Fruit fly (Drosophila melanogaster) whole organism, adult: Measurements from ENCODE around the gene CG12511.

Experiments used
- CG11617 ChIP-seq: fragments of 200-800 bp; sonication (Bioruptor generic); optimal IDR thresholded peaks from 2 replicates; lab custom pipeline; 2017; ENCODE audit warnings: mild to moderate bottlenecking, missing biosample characterization, missing genetic modification reagents, missing genetic modification characterization
- CG12768 ChIP-seq: fragments of 200-800 bp; sonication (Bioruptor generic); optimal IDR thresholded peaks from 2 replicates; lab custom pipeline; 2017; ENCODE audit warnings: missing biosample characterization, missing genetic modification characterization, mild to moderate bottlenecking, moderate library complexity, missing genetic modification reagents
- CG14711 ChIP-seq: fragments of 200-800 bp; sonication (Bioruptor generic); optimal IDR thresholded peaks from 2 replicates; lab custom pipeline; 2018; ENCODE audit warnings: missing biosample characterization, mild to moderate bottlenecking, missing genetic modification characterization, moderate library complexity
- CG1620 ChIP-seq: fragments of 200-800 bp; sonication (Bioruptor generic); optimal IDR thresholded peaks from 2 replicates; lab custom pipeline; 2016; ENCODE audit warnings: missing biosample characterization, missing genetic modification characterization
- CG33017 ChIP-seq: fragments of 200-800 bp; sonication (Bioruptor generic); optimal IDR thresholded peaks from 2 replicates; lab custom pipeline; 2018; ENCODE audit warnings: missing biosample characterization, mild to moderate bottlenecking, missing genetic modification characterization, moderate library complexity
- CG5204 ChIP-seq: fragments of 200-800 bp; sonication (Bioruptor generic); optimal IDR thresholded peaks from 2 replicates; lab custom pipeline; 2016; ENCODE audit warnings: missing biosample characterization, missing genetic modification characterization
- CG7045 ChIP-seq: fragments of 200-800 bp; sonication (Bioruptor generic); optimal IDR thresholded peaks from 2 replicates; lab custom pipeline; 2017; ENCODE audit warnings: missing biosample characterization, mild to moderate bottlenecking, missing genetic modification characterization
- CG7101 ChIP-seq: fragments of 200-800 bp; sonication (Bioruptor generic); optimal IDR thresholded peaks from 2 replicates; lab custom pipeline; 2018; ENCODE audit warnings: missing biosample characterization, mild to moderate bottlenecking, missing genetic modification characterization, moderate library complexity
- Clk ChIP-seq: fragments of 200-800 bp; sonication (Bioruptor generic); optimal IDR thresholded peaks from 2 replicates; lab custom pipeline; 2017; ENCODE audit warnings: missing biosample characterization, missing genetic modification characterization
- Crg-1 ChIP-seq: fragments of 200-800 bp; sonication (Bioruptor generic); optimal IDR thresholded peaks from 2 replicates; lab custom pipeline; 2016; ENCODE audit warnings: missing biosample characterization, missing genetic modification characterization
- Hr96 ChIP-seq: fragments of 200-800 bp; sonication (Bioruptor generic); optimal IDR thresholded peaks from 2 replicates; lab custom pipeline; 2016; ENCODE audit warnings: missing biosample characterization, missing genetic modification characterization
- Mnt ChIP-seq: fragments of 200-800 bp; sonication (Bioruptor generic); optimal IDR thresholded peaks from 2 replicates; lab custom pipeline; 2016; ENCODE audit warnings: missing biosample characterization, mild to moderate bottlenecking, missing genetic modification characterization
- bab1 ChIP-seq: fragments of 200-800 bp; sonication (Bioruptor generic); optimal IDR thresholded peaks from 3 replicates; lab custom pipeline; 2019; ENCODE audit warnings: missing biosample characterization, mild to moderate bottlenecking, missing genetic modification characterization, moderate library complexity
- cic ChIP-seq: fragments of 200-800 bp; sonication (Bioruptor generic); optimal IDR thresholded peaks from 2 replicates; lab custom pipeline; 2017; ENCODE audit warnings: missing biosample characterization, mild to moderate bottlenecking, missing genetic modification characterization, moderate library complexity
- cnc ChIP-seq, 2 experiments: fragments of >200 bp; optimal IDR thresholded peaks; 2 replicates each; lab custom pipeline; 2017
- kay ChIP-seq: fragments of 200-800 bp; sonication (Bioruptor generic); peaks from one replicate; lab custom pipeline; 2016; ENCODE audit warnings: missing biosample characterization, missing genetic modification characterization, borderline replicate concordance
- ovo ChIP-seq: fragments of 200-800 bp; sonication (Bioruptor generic); optimal IDR thresholded peaks from 2 replicates; lab custom pipeline; 2016; ENCODE audit warnings: missing biosample characterization, missing genetic modification characterization
- pad ChIP-seq: fragments of 200-800 bp; sonication (Bioruptor generic); optimal IDR thresholded peaks from 3 replicates; lab custom pipeline; 2017; ENCODE audit warnings: missing biosample characterization, missing genetic modification characterization, mild to moderate bottlenecking, moderate library complexity, missing genetic modification reagents
- tj ChIP-seq: fragments of 200-800 bp; sonication (Bioruptor generic); optimal IDR thresholded peaks from 3 replicates; lab custom pipeline; 2017; ENCODE audit warnings: missing biosample characterization, mild to moderate bottlenecking, missing genetic modification characterization, moderate library complexity
- toe ChIP-seq: fragments of 200-800 bp; sonication (Bioruptor generic); optimal IDR thresholded peaks from 2 replicates; lab custom pipeline; 2016; ENCODE audit warnings: missing biosample characterization, missing genetic modification characterization

The CG12511 gene

DNA sequence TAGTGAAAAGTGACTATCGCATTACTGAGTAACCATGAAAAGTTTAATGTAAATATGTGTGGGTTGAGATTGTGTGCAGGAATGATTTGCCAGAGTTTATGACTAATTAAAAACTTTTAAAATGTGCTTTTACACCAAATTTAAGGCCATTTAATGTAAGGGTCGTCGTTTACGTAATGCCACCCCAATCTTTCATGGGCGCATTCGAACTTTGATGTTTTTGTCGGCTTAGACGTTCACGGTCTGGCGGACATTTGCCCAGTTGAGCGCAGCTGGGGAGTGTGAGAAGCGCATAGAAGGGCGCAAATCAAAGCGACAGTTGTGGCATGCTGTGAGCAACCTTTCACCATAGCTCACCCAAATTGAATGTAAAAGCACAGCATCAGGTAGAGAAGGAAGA lies at the start of gene CG12511:
CG12511 (plus strand) TSS at position 301 of the 400 bp plus-strand sequence.
- TF ChIP-seq kay (GFP tag; lab: Kevin White, UChicago), result no peak
- TF ChIP-seq CG11617 (GFP tag; lab: Kevin White, UChicago), result no peak
- TF ChIP-seq pad, result no peak
- TF ChIP-seq CG1620 (GFP tag; lab: Kevin White, UChicago), result no peak
- TF ChIP-seq CG7045 (GFP tag; lab: Kevin White, UChicago), result no peak

DNA sequence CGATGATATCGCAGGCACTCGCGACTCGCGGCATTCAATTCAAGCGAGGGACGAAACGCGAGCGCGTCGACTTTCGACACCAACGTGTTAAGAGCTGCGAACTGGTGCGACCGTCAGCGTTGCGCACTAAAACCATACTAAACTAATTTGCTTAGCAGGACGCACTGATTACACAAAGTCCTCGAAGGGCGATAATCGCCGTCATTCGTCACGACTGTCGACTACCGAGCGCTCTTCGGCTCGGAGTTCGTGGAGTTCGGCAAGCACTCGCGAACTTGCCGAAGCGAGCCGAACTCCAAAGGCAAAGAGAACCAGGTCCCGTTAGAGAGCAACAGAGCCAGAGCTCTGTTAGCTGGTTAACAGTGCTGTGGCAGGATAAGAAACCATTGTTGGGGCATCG lies 20.0 kb upstream of the CG12511 start, which contains the start of gene DIP-theta:
DIP-theta (minus strand) TSS at position 146 of the 400 bp plus-strand sequence.
- TF ChIP-seq cnc (optimal IDR thresholded peaks at IDR 0.05; lab: Kevin White, UChicago) (no peak), bab1 (GFP tag; lab: Kevin White, UChicago) (no peak), pad (no peak), Clk (GFP tag; lab: Kevin White, UChicago) (no peak), Hr96 (no peak), cic (no peak), CG11617 (GFP tag; lab: Kevin White, UChicago) (no peak), Mnt (no peak), kay (GFP tag; lab: Kevin White, UChicago) (no peak), CG7045 (GFP tag; lab: Kevin White, UChicago) (no peak), toe (GFP tag; lab: Kevin White, UChicago) (no peak), CG1620 (GFP tag; lab: Kevin White, UChicago) (no peak), CG12768 (GFP tag; lab: Kevin White, UChicago) (no peak), ovo (GFP tag; lab: Kevin White, UChicago) (no peak), CG14711 (tag; lab: Kevin White, UChicago) (no peak), CG7101 (tag; lab: Kevin White, UChicago) (no peak)

DNA sequence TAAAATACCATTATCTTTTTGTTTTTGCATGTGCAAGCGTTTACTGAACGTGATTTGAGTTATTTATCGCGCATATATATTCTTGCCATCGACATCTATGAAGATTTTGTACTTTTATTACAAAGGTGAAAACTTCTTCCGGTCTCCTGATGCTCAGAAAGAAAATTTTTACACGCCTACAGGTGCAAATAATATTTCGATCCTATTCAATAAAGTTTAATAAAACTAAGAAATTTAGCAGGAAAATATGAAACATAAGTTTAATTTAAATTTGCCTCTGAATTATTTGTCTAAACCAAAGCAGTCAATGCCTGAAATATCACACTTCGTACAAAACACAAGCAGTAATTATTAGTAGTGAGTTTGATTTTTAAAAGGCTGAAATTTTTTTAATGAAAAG lies 15.8 kb upstream of the CG12511 start, which contains the start of gene Hsp60C:
Hsp60C (plus strand) TSS at position 301 of the 400 bp plus-strand sequence.
- TF ChIP-seq CG11617 (GFP tag; lab: Kevin White, UChicago), result no peak
- TF ChIP-seq CG7101 (tag; lab: Kevin White, UChicago), result no peak
- TF ChIP-seq cic, result no peak
- no peak for TF ChIP-seq CG5204 (GFP tag; lab: Kevin White, UChicago)
- no peak for TF ChIP-seq CG14711 (tag; lab: Kevin White, UChicago)
- no peak for TF ChIP-seq cnc (optimal IDR thresholded peaks at IDR 0.05; lab: Kevin White, UChicago)
- TF ChIP-seq ovo (GFP tag; lab: Kevin White, UChicago), result no peak
- TF ChIP-seq kay (GFP tag; lab: Kevin White, UChicago), result no peak
- no peak for TF ChIP-seq Clk (GFP tag; lab: Kevin White, UChicago)
- no peak for TF ChIP-seq bab1 (GFP tag; lab: Kevin White, UChicago)
- TF ChIP-seq Mnt, result no peak
- TF ChIP-seq toe (GFP tag; lab: Kevin White, UChicago), result no peak
- TF ChIP-seq pad, result no peak
- TF ChIP-seq Crg-1 (GFP tag; lab: Kevin White, UChicago), result no peak
- TF ChIP-seq CG7045 (GFP tag; lab: Kevin White, UChicago), result no peak
- TF ChIP-seq Hr96, result no peak
- no peak for TF ChIP-seq tj (GFP tag; lab: Kevin White, UChicago)
- TF ChIP-seq CG33017 (tag; lab: Kevin White, UChicago), result no peak

- TF ChIP-seq tj (GFP tag; lab: Kevin White, UChicago), result no peak
- no peak for TF ChIP-seq ovo (GFP tag; lab: Kevin White, UChicago)
- no peak for TF ChIP-seq Mnt
- no peak for TF ChIP-seq Hr96
- no peak for TF ChIP-seq cnc (optimal IDR thresholded peaks at IDR 0.05; lab: Kevin White, UChicago)
- no peak for TF ChIP-seq kay (GFP tag; lab: Kevin White, UChicago)
- no peak for TF ChIP-seq CG7045 (GFP tag; lab: Kevin White, UChicago)
- no peak for TF ChIP-seq cic
Observed at dm6 chr2L:5706074-5706473, 27.7 kb downstream of the CG12511 start, which contains the start of gene CG7236. Gene CG7236 (plus strand): TSS chr2L:5706374.

DNA sequence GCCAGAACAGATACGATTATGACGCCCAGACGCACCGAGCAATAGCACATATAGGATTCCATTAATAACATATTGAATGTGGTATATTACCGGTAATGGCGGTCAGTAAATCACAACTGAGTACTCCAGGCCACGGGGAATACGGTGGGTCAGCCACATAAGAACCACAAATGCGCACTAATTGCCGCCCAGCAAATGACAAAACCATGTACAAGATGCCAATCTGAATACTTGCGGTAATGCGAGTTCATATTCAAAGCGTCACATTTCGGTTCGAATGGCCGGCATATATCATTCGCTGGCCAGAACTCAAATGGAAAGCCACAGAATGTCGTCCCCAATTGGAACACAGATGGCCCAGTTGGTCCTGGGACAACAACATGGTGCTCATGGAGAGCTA lies 38.2 kb downstream of the CG12511 start, which contains the start of the genes CG14007 and CG34011:
CG14007 (minus strand) TSS at position 101 of the 400 bp plus-strand sequence.
CG34011 (plus strand) TSS at position 122 of the 400 bp plus-strand sequence.
- TF ChIP-seq CG11617 (GFP tag; lab: Kevin White, UChicago), result no peak
- no peak for TF ChIP-seq ovo (GFP tag; lab: Kevin White, UChicago)
- TF ChIP-seq kay (GFP tag; lab: Kevin White, UChicago), result no peak
- no peak for TF ChIP-seq bab1 (GFP tag; lab: Kevin White, UChicago)
- TF ChIP-seq Clk (GFP tag; lab: Kevin White, UChicago), result no peak
- TF ChIP-seq CG33017 (tag; lab: Kevin White, UChicago), result no peak
- TF ChIP-seq CG5204 (GFP tag; lab: Kevin White, UChicago), result no peak
- TF ChIP-seq pad, result no peak
- no peak for TF ChIP-seq tj (GFP tag; lab: Kevin White, UChicago)
- no peak for TF ChIP-seq toe (GFP tag; lab: Kevin White, UChicago)
- TF ChIP-seq CG7101 (tag; lab: Kevin White, UChicago), result no peak
- no peak for TF ChIP-seq cic
- TF ChIP-seq Hr96, result no peak
- TF ChIP-seq cnc (optimal IDR thresholded peaks at IDR 0.05; lab: Kevin White, UChicago), result no peak
- no peak for TF ChIP-seq CG14711 (tag; lab: Kevin White, UChicago)

DNA sequence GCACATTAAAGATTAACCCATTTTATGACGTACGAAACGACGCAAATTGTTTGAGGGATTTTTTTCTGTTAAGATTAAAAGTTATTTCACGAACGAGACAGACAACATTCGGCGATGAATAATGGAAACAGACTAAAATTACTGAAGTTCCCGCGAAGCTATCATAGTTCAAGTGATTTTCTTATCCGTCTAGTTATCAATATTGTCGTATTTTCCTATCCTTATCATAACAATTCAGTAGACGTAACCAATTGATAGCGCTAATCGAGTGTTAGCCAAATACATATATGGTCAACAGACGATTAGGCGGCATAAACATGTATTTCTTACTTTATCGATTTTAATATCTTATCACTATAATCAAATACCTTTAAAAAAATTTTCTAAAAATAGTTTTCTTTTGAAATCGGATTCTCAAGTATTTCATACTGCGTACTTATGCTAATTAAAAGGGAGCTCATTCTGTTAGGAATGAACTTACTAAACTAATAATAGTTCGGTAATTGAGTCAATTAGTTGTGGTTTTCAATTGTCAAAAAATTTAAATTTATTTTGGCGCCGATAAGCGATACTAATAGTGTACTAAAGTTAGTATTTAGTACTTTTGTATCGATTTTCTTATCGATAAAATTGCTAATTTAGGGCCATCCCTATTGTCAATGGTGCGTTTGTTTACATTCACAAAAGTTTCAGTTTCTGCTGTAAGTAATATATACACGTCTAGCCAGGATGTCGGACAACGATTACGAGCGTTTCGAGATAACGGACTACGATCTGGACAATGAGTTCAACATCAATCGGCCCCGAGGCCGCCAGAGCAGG lies 42.2 kb downstream of the CG12511 start, which contains the start of the genes CG11149 and sip1:
CG11149 (minus strand) TSS at position 493 of the 822 bp plus-strand sequence.
sip1 (plus strand) TSS at position 645 of the 822 bp plus-strand sequence.
- no peak for TF ChIP-seq CG11617 (GFP tag; lab: Kevin White, UChicago)
- no peak for TF ChIP-seq CG33017 (tag; lab: Kevin White, UChicago)
- no peak for TF ChIP-seq Clk (GFP tag; lab: Kevin White, UChicago)
- no peak for TF ChIP-seq CG5204 (GFP tag; lab: Kevin White, UChicago)
- no peak for TF ChIP-seq Crg-1 (GFP tag; lab: Kevin White, UChicago)
- TF ChIP-seq cnc (optimal IDR thresholded peaks at IDR 0.05; lab: Kevin White, UChicago), result no peak
- no peak for TF ChIP-seq tj (GFP tag; lab: Kevin White, UChicago)
- peak; percentile 20 for TF ChIP-seq cic
- no peak for TF ChIP-seq toe (GFP tag; lab: Kevin White, UChicago)
- TF ChIP-seq kay (GFP tag; lab: Kevin White, UChicago), result peak; percentile 72
- no peak for TF ChIP-seq CG7045 (GFP tag; lab: Kevin White, UChicago)
- TF ChIP-seq CG7101 (tag; lab: Kevin White, UChicago), result no peak
- TF ChIP-seq Hr96, result no peak
